Worm (Caenorhabditis elegans) whole organism, L1 larva: ENCODE data around the gene ech-9.

Experiments used
- aha-1 ChIP-seq: fragments of 150-350 bp; optimal IDR thresholded peaks from 2 replicates; lab custom pipeline; 2014; ENCODE audit warnings: missing biosample characterization, missing genetic modification characterization
- ama-1 ChIP-seq: fragments of 150-350 bp; optimal IDR thresholded peaks from 2 replicates; lab custom pipeline; 2014
- blmp-1 ChIP-seq: fragments of 150-350 bp; optimal IDR thresholded peaks from 2 replicates; lab custom pipeline; 2014; ENCODE audit warnings: missing biosample characterization, missing genetic modification characterization
- ceh-63 ChIP-seq: fragments of 200-800 bp; sonication (Bioruptor generic); optimal IDR thresholded peaks from 2 replicates; lab custom pipeline; 2018; ENCODE audit warnings: mild to moderate bottlenecking, missing genetic modification characterization, missing compliant biosample characterization
- ceh-8 ChIP-seq: fragments of 200-800 bp; sonication (Bioruptor generic); optimal IDR thresholded peaks from 2 replicates; lab custom pipeline; 2018; ENCODE audit warnings: mild to moderate bottlenecking, missing genetic modification characterization, moderate library complexity, missing compliant biosample characterization
- ceh-88 ChIP-seq: fragments of 200-800 bp; sonication (Bioruptor generic); IDR thresholded peaks from 2 replicates; pipeline ENCODE4 v1.3.6; 2022; ENCODE audit warnings: missing genetic modification characterization, missing compliant biosample characterization
- ceh-90 ChIP-seq: sonication (generic microtip); optimal IDR thresholded peaks from 2 replicates; lab custom pipeline; 2016; ENCODE audit warnings: missing genetic modification characterization, missing compliant biosample characterization
- dsc-1 ChIP-seq: sonication (generic microtip); optimal IDR thresholded peaks from 2 replicates; lab custom pipeline; 2016; ENCODE audit warnings: mild to moderate bottlenecking, missing genetic modification characterization, missing compliant biosample characterization
- efl-1 ChIP-seq, 4 experiments: fragments of 150-350 bp; optimal IDR thresholded peaks in 3 of 4; peaks in 1 of 4; 1 replicate in 1 of 4; 2 replicates in 3 of 4; lab custom pipeline; 2014; ENCODE audit warnings: missing biosample characterization in 2 of 4, missing genetic modification characterization in 2 of 4, missing genetic modification reagents in 2 of 4
- efl-3 ChIP-seq: fragments of 200-800 bp; sonication (Bioruptor generic); optimal IDR thresholded peaks from 2 replicates; lab custom pipeline; 2018; ENCODE audit warnings: mild to moderate bottlenecking, missing genetic modification characterization, missing compliant biosample characterization
- elt-2 ChIP-seq: sonication (generic microtip); optimal IDR thresholded peaks from 2 replicates; lab custom pipeline; 2016; ENCODE audit warnings: missing genetic modification characterization, mild to moderate bottlenecking, inconsistent platforms, missing compliant biosample characterization, missing genetic modification reagents
- fkh-10 ChIP-seq: sonication (generic microtip); optimal IDR thresholded peaks from 2 replicates; lab custom pipeline; 2017; ENCODE audit warnings: missing biosample characterization, missing genetic modification reagents, missing genetic modification characterization
- fkh-8 ChIP-seq: sonication (generic microtip); optimal IDR thresholded peaks from 2 replicates; lab custom pipeline; 2016; ENCODE audit warnings: mild to moderate bottlenecking, missing genetic modification characterization, missing compliant biosample characterization
- fos-1 ChIP-seq: fragments of 150-350 bp; optimal IDR thresholded peaks from 2 replicates; lab custom pipeline; 2014; ENCODE audit warnings: missing biosample characterization, missing genetic modification characterization
- hlh-4 ChIP-seq: sonication (generic microtip); optimal IDR thresholded peaks from 2 replicates; lab custom pipeline; 2016; ENCODE audit warnings: mild to moderate bottlenecking, missing genetic modification characterization, missing compliant biosample characterization
- irx-1 ChIP-seq: sonication (generic microtip); optimal IDR thresholded peaks from 2 replicates; lab custom pipeline; 2016; ENCODE audit warnings: missing genetic modification characterization, missing compliant biosample characterization
- lir-3 ChIP-seq: sonication (generic microtip); optimal IDR thresholded peaks from 2 replicates; lab custom pipeline; 2016; ENCODE audit warnings: mild to moderate bottlenecking, missing genetic modification characterization, moderate library complexity, missing compliant biosample characterization; ENCODE audit not compliant: poor library complexity
- lsy-2 ChIP-seq, 2 experiments: fragments of 150-350 bp; optimal IDR thresholded peaks; 2 replicates each; lab custom pipeline; 2014; ENCODE audit warnings: missing biosample characterization in 2 of 2, missing genetic modification characterization in 2 of 2
- mdl-1 ChIP-seq, 2 experiments: fragments of 150-350 bp; optimal IDR thresholded peaks; 2 replicates each; lab custom pipeline; 2014 to 2017; ENCODE audit warnings: missing biosample characterization in 2 of 2, missing genetic modification characterization in 2 of 2, inconsistent platforms in 1 of 2
- mep-1 ChIP-seq: fragments of 150-350 bp; optimal IDR thresholded peaks from 2 replicates; lab custom pipeline; 2014; ENCODE audit warnings: missing biosample characterization, missing genetic modification characterization
- nhr-76 ChIP-seq: sonication (generic microtip); optimal IDR thresholded peaks from 2 replicates; lab custom pipeline; 2017; ENCODE audit warnings: missing biosample characterization, missing genetic modification characterization
- nhr-77 ChIP-seq: fragments of 150-350 bp; optimal IDR thresholded peaks from 2 replicates; lab custom pipeline; 2014; ENCODE audit warnings: missing biosample characterization, missing genetic modification characterization
- rnt-1 ChIP-seq: sonication (generic microtip); optimal IDR thresholded peaks from 2 replicates; lab custom pipeline; 2016; ENCODE audit warnings: mild to moderate bottlenecking, missing genetic modification characterization, moderate library complexity, missing compliant biosample characterization
- snpc-4 ChIP-seq: fragments of 150-350 bp; optimal IDR thresholded peaks from 2 replicates; lab custom pipeline; 2014; ENCODE audit warnings: missing biosample characterization, missing genetic modification characterization
- snu-23 ChIP-seq: sonication (generic microtip); optimal IDR thresholded peaks from 2 replicates; lab custom pipeline; 2016; ENCODE audit warnings: missing genetic modification characterization, missing compliant biosample characterization
- tlp-1 ChIP-seq: fragments of 150-350 bp; optimal IDR thresholded peaks from 2 replicates; lab custom pipeline; 2014; ENCODE audit warnings: missing biosample characterization, missing genetic modification characterization
- unc-62 ChIP-seq: fragments of 150-350 bp; optimal IDR thresholded peaks from 2 replicates; lab custom pipeline; 2014; ENCODE audit warnings: missing biosample characterization, missing genetic modification reagents, missing genetic modification characterization
- vab-15 ChIP-seq: sonication (generic microtip); optimal IDR thresholded peaks from 2 replicates; lab custom pipeline; 2017; ENCODE audit warnings: missing genotype, mild to moderate bottlenecking, missing genetic modification characterization, missing compliant biosample characterization
- zag-1 ChIP-seq: fragments of 150-350 bp; optimal IDR thresholded peaks from 2 replicates; lab custom pipeline; 2014; ENCODE audit warnings: missing biosample characterization, missing genetic modification characterization
- zip-4 ChIP-seq: fragments of 200-800 bp; sonication (Bioruptor generic); optimal IDR thresholded peaks from 2 replicates; lab custom pipeline; 2018; ENCODE audit warnings: mild to moderate bottlenecking, missing genetic modification characterization, moderate library complexity, missing compliant biosample characterization
- ztf-11 ChIP-seq, 2 experiments: sonication (generic microtip); optimal IDR thresholded peaks; 2 replicates each; lab custom pipeline; 2016 to 2017; ENCODE audit warnings: missing genetic modification characterization in 2 of 2, missing biosample characterization in 1 of 2, missing compliant biosample characterization in 1 of 2
- ztf-4 ChIP-seq: fragments of 150-350 bp; optimal IDR thresholded peaks from 2 replicates; lab custom pipeline; 2014; ENCODE audit warnings: missing biosample characterization, missing genetic modification characterization

ech-9 gene

ce11 chrIV:10222122-10222589 lies 13.0 kb downstream of the ech-9 start, which contains the start of gene C24F3.2 (continued):
- TF ChIP-seq blmp-1 (tag; lab: Kevin White, UChicago) (peak; percentile 71), mep-1 (tag; lab: Kevin White, UChicago) (peak; percentile 69), nhr-76 (tag; lab: Kevin White, UChicago) (no peak), lsy-2 (tag; optimal IDR thresholded peaks at IDR 0.05; lab: Kevin White, UChicago) (peak; percentile 92 to 97), unc-62 (GFP tag; lab: Kevin White, UChicago) (no peak), dsc-1 (peak; percentile 59), snpc-4 (peak; percentile 15)

ce11 chrIV:10221187-10221586 lies 13.9 kb downstream of the ech-9 start, which contains the start of gene tram-1:
TSS of gene tram-1 (minus strand) at chrIV:10221287.
- TF ChIP-seq zag-1, result no peak
- TF ChIP-seq tlp-1 (tag; lab: Kevin White, UChicago), result no peak
- no peak for TF ChIP-seq ceh-8 (GFP tag; lab: Kevin White, UChicago)
- no peak for TF ChIP-seq ztf-4 (tag; lab: Kevin White, UChicago)
- TF ChIP-seq fkh-8 (tag; lab: Kevin White, UChicago), result peak; percentile 37
- no peak for TF ChIP-seq hlh-4 (tag; lab: Kevin White, UChicago)
- TF ChIP-seq elt-2 (tag; lab: Kevin White, UChicago), result no peak
- TF ChIP-seq aha-1 (tag; lab: Kevin White, UChicago), result no peak
- TF ChIP-seq, all 84 proteins: peak for 1

ce11 chrIV:10219208-10219607 lies 15.9 kb downstream of the ech-9 start, which contains the start of gene qns-1:
TSS of gene qns-1 (minus strand) at chrIV:10219308.
- no peak for TF ChIP-seq fos-1 (tag; lab: Kevin White, UChicago)
- no peak for TF ChIP-seq ceh-63 (GFP tag; lab: Kevin White, UChicago)
- no peak for TF ChIP-seq mdl-1 (tag; optimal IDR thresholded peaks at IDR 0.05; lab: Kevin White, UChicago)
- TF ChIP-seq nhr-77 (tag; lab: Kevin White, UChicago), result no peak
- no peak for TF ChIP-seq ceh-88 (GFP tag; lab: Robert Waterston, UW)
- no peak for TF ChIP-seq efl-3 (GFP tag; lab: Kevin White, UChicago)
- TF ChIP-seq irx-1 (tag; lab: Kevin White, UChicago), result no peak
- no peak for TF ChIP-seq snpc-4
- no peak for TF ChIP-seq ceh-90 (tag; lab: Kevin White, UChicago)
- no peak for TF ChIP-seq snu-23
- no peak for TF ChIP-seq ceh-8 (GFP tag; lab: Kevin White, UChicago)
- TF ChIP-seq fkh-10 (GFP tag; lab: Kevin White, UChicago), result no peak
- no peak for TF ChIP-seq lir-3 (tag; lab: Kevin White, UChicago)
- no peak for TF ChIP-seq vab-15 (tag; lab: Kevin White, UChicago)

- TF ChIP-seq zip-4 (GFP tag; lab: Kevin White, UChicago) (no peak), ceh-88 (GFP tag; lab: Robert Waterston, UW) (no peak), ceh-63 (GFP tag; lab: Kevin White, UChicago) (no peak), efl-1 (optimal IDR thresholded peaks at IDR 0.05; lab: Kevin White, UChicago) (no peak), efl-1 (GFP tag; optimal IDR thresholded peaks at IDR 0.05 in 1 of 2; lab: Kevin White, UChicago) (no peak), nhr-76 (tag; lab: Kevin White, UChicago) (no peak), blmp-1 (tag; lab: Kevin White, UChicago) (no peak), ztf-4 (tag; lab: Kevin White, UChicago) (no peak), rnt-1 (no peak), snu-23 (no peak), ama-1 (lab: Kevin White, UChicago) (no peak)
Measured at ce11 chrIV:10216704-10217296, 18.3 kb downstream of the ech-9 start.

DNA sequence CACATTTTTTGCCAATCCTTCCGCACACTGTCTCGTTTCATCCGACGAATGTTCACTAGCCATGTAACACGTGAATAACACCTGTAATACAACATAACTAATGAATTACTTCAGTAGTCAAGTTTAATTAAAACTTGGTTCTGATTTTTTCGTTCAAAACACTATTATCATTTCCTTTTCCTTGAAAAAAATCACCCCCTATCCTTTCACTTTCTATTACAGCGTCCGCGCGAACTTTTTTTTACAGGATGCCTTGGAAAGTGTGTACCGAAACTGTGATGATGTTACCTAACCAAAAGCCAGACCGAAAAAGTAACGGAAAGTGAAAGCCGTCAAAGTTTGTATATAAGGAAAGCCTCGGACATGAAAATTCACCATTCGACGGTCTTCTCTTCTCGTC lies 19.1 kb downstream of the ech-9 start, which contains the start of gene col-124:
Gene col-124, plus strand, starts transcription at position 374 of the 400 bp plus-strand sequence.
- peak; percentile 77 for TF ChIP-seq blmp-1 (tag; lab: Kevin White, UChicago)
- TF ChIP-seq ztf-11 (tag; optimal IDR thresholded peaks at IDR 0.05; lab: Kevin White, UChicago), result no peak
